Fruit fly (Drosophila melanogaster) whole organism, prepupa: ENCODE results near the gene CG18262.

ENCODE experiments used
- CG11902 ChIP-seq: fragments of 200-800 bp; sonication (Bioruptor generic); optimal IDR thresholded peaks from 3 replicates; lab custom pipeline; 2016; ENCODE audit warnings: missing biosample characterization, missing genetic modification characterization
- CG1621 ChIP-seq: fragments of 200-800 bp; sonication (Bioruptor generic); optimal IDR thresholded peaks from 3 replicates; lab custom pipeline; 2018; ENCODE audit warnings: missing biosample characterization, mild to moderate bottlenecking, missing genetic modification characterization
- CG3919 ChIP-seq: fragments of 200-800 bp; sonication (Bioruptor generic); optimal IDR thresholded peaks from 3 replicates; lab custom pipeline; 2016; ENCODE audit warnings: missing biosample characterization, missing genetic modification characterization
- CG4318 ChIP-seq: fragments of 200-800 bp; sonication (Bioruptor generic); optimal IDR thresholded peaks from 3 replicates; lab custom pipeline; 2017; ENCODE audit warnings: missing biosample characterization, mild to moderate bottlenecking, missing genetic modification characterization
- CG7368 ChIP-seq: fragments of 200-800 bp; sonication (Bioruptor generic); optimal IDR thresholded peaks from 3 replicates; lab custom pipeline; 2016; ENCODE audit warnings: missing biosample characterization, missing genetic modification characterization
- Eip75B ChIP-seq: fragments of 200-800 bp; sonication (Bioruptor generic); optimal IDR thresholded peaks from 3 replicates; lab custom pipeline; 2016; ENCODE audit warnings: missing biosample characterization, missing genetic modification characterization
- Smox ChIP-seq: fragments of 200-800 bp; sonication (Bioruptor generic); optimal IDR thresholded peaks from 3 replicates; lab custom pipeline; 2016; ENCODE audit warnings: missing biosample characterization, missing genetic modification characterization
- Sox15 ChIP-seq: fragments of 200-800 bp; sonication (Bioruptor generic); optimal IDR thresholded peaks from 3 replicates; lab custom pipeline; 2016; ENCODE audit warnings: missing biosample characterization, missing genetic modification characterization
- acj6 ChIP-seq: fragments of 200-800 bp; sonication (Bioruptor generic); optimal IDR thresholded peaks from 3 replicates; lab custom pipeline; 2016; ENCODE audit warnings: missing biosample characterization, missing genetic modification characterization
- net ChIP-seq: fragments of 200-800 bp; sonication (Bioruptor generic); optimal IDR thresholded peaks from 3 replicates; lab custom pipeline; 2016; ENCODE audit warnings: missing biosample characterization, missing genetic modification characterization

dm6 chrX:8129204-8129997 lies 23.3 kb upstream of the CG18262 start, which contains the start of gene CG2116:
- no peak for TF ChIP-seq acj6 (GFP tag; lab: Kevin White, UChicago)
- no peak for TF ChIP-seq CG3919 (GFP tag; lab: Kevin White, UChicago)
- no peak for TF ChIP-seq Sox15
- no peak for TF ChIP-seq CG7368 (GFP tag; lab: Kevin White, UChicago)
- TF ChIP-seq Eip75B (GFP tag; lab: Kevin White, UChicago), result no peak
- no peak for TF ChIP-seq net (GFP tag; lab: Kevin White, UChicago)
- TF ChIP-seq CG11902, result no peak
- TF ChIP-seq Smox (GFP tag; lab: Kevin White, UChicago), result no peak
- TF ChIP-seq CG4318 (GFP tag; lab: Kevin White, UChicago), result no peak
- TF ChIP-seq CG1621 (tag; lab: Kevin White, UChicago), result no peak
